Fruit fly (Drosophila melanogaster) whole organism, adult: ENCODE results near the gene CG15576.

Experiments used
- CG11617 ChIP-seq: fragments of 200-800 bp; sonication (Bioruptor generic); optimal IDR thresholded peaks from 2 replicates; lab custom pipeline; 2017; ENCODE audit warnings: mild to moderate bottlenecking, missing biosample characterization, missing genetic modification reagents, missing genetic modification characterization
- CG14711 ChIP-seq: fragments of 200-800 bp; sonication (Bioruptor generic); optimal IDR thresholded peaks from 2 replicates; lab custom pipeline; 2018; ENCODE audit warnings: missing biosample characterization, mild to moderate bottlenecking, missing genetic modification characterization, moderate library complexity
- CG1620 ChIP-seq: fragments of 200-800 bp; sonication (Bioruptor generic); optimal IDR thresholded peaks from 2 replicates; lab custom pipeline; 2016; ENCODE audit warnings: missing biosample characterization, missing genetic modification characterization
- CG5204 ChIP-seq: fragments of 200-800 bp; sonication (Bioruptor generic); optimal IDR thresholded peaks from 2 replicates; lab custom pipeline; 2016; ENCODE audit warnings: missing biosample characterization, missing genetic modification characterization
- Clk ChIP-seq: fragments of 200-800 bp; sonication (Bioruptor generic); optimal IDR thresholded peaks from 2 replicates; lab custom pipeline; 2017; ENCODE audit warnings: missing biosample characterization, missing genetic modification characterization
- Hr96 ChIP-seq: fragments of 200-800 bp; sonication (Bioruptor generic); optimal IDR thresholded peaks from 2 replicates; lab custom pipeline; 2016; ENCODE audit warnings: missing biosample characterization, missing genetic modification characterization
- Mnt ChIP-seq: fragments of 200-800 bp; sonication (Bioruptor generic); optimal IDR thresholded peaks from 2 replicates; lab custom pipeline; 2016; ENCODE audit warnings: missing biosample characterization, mild to moderate bottlenecking, missing genetic modification characterization
- bab1 ChIP-seq: fragments of 200-800 bp; sonication (Bioruptor generic); optimal IDR thresholded peaks from 3 replicates; lab custom pipeline; 2019; ENCODE audit warnings: missing biosample characterization, mild to moderate bottlenecking, missing genetic modification characterization, moderate library complexity
- cnc ChIP-seq, 2 experiments: fragments of >200 bp; optimal IDR thresholded peaks; 2 replicates each; lab custom pipeline; 2017
- kay ChIP-seq: fragments of 200-800 bp; sonication (Bioruptor generic); peaks from one replicate; lab custom pipeline; 2016; ENCODE audit warnings: missing biosample characterization, missing genetic modification characterization, borderline replicate concordance
- ovo ChIP-seq: fragments of 200-800 bp; sonication (Bioruptor generic); optimal IDR thresholded peaks from 2 replicates; lab custom pipeline; 2016; ENCODE audit warnings: missing biosample characterization, missing genetic modification characterization
- toe ChIP-seq: fragments of 200-800 bp; sonication (Bioruptor generic); optimal IDR thresholded peaks from 2 replicates; lab custom pipeline; 2016; ENCODE audit warnings: missing biosample characterization, missing genetic modification characterization

- TF ChIP-seq CG11617, result no peak
- no peak for TF ChIP-seq CG14711 (tag; lab: Kevin White, UChicago)
- TF ChIP-seq Clk (GFP tag; lab: Kevin White, UChicago), result no peak
- no peak for TF ChIP-seq cnc (optimal IDR thresholded peaks at IDR 0.05; lab: Kevin White, UChicago)
- no peak for TF ChIP-seq ovo (GFP tag; lab: Kevin White, UChicago)
- no peak for TF ChIP-seq Mnt
- TF ChIP-seq toe (GFP tag; lab: Kevin White, UChicago), result no peak
- no peak for TF ChIP-seq bab1 (GFP tag; lab: Kevin White, UChicago)
- TF ChIP-seq kay (GFP tag; lab: Kevin White, UChicago), result no peak
- TF ChIP-seq Hr96 (GFP tag; lab: Kevin White, UChicago), result no peak
- TF ChIP-seq CG5204, result no peak
- TF ChIP-seq CG1620, result no peak
These were observed 6.6 kb downstream of the CG15576 start, which contains the start of gene Muc4B for dm6 chrX:4246039-4246438.
